Fruit fly (Drosophila melanogaster) whole organism, pupa: ENCODE results near the gene CG9701.
A peak's percentile ranks its signal among the peaks of the same experiment; 100 is the strongest.

Experiments used
- CG10348 ChIP-seq: fragments of 200-800 bp; sonication (Bioruptor generic); IDR thresholded peaks from 2 replicates; pipeline ENCODE4 v1.3.6; 2022; ENCODE audit warnings: missing biosample characterization, missing genetic modification characterization
- CG14655 ChIP-seq: fragments of 200-800 bp; sonication (Bioruptor generic); optimal IDR thresholded peaks from 3 replicates; lab custom pipeline; 2017; ENCODE audit warnings: mild to moderate bottlenecking, missing biosample characterization, missing genetic modification reagents, missing genetic modification characterization
- CG32121 ChIP-seq: fragments of 200-800 bp; sonication (Bioruptor generic); IDR thresholded peaks from 2 replicates; pipeline ENCODE4 v1.3.6; 2022; ENCODE audit warnings: missing biosample characterization, missing genetic modification characterization
- CG34367 ChIP-seq: fragments of 200-800 bp; sonication (Bioruptor generic); optimal IDR thresholded peaks from 2 replicates; lab custom pipeline; 2018; ENCODE audit warnings: missing biosample characterization, mild to moderate bottlenecking, missing genetic modification characterization
- CG8159 ChIP-seq: fragments of 200-800 bp; sonication (Bioruptor generic); optimal IDR thresholded peaks from 3 replicates; lab custom pipeline; 2018; ENCODE audit warnings: missing biosample characterization, mild to moderate bottlenecking, missing genetic modification characterization, moderate library complexity
- EcR ChIP-seq: fragments of 200-800 bp; sonication (Bioruptor generic); optimal IDR thresholded peaks from 3 replicates; lab custom pipeline; 2019; ENCODE audit warnings: missing biosample characterization, missing genetic modification characterization, mild to moderate bottlenecking, moderate library complexity, missing genetic modification reagents
- Ets98B ChIP-seq: fragments of 200-800 bp; sonication (Bioruptor generic); IDR thresholded peaks from 2 replicates; pipeline ENCODE4 v1.3.6; 2022; ENCODE audit warnings: missing biosample characterization, missing genetic modification characterization
- Pif1B ChIP-seq: fragments of 200-800 bp; sonication (Bioruptor generic); optimal IDR thresholded peaks from 3 replicates; lab custom pipeline; 2016; ENCODE audit warnings: missing biosample characterization, missing genetic modification characterization

- TF ChIP-seq CG34367 (tag; lab: Kevin White, UChicago) (no peak), EcR (no peak), Ets98B (GFP tag; lab: Robert Waterston, UW) (no peak), CG8159 (tag; lab: Kevin White, UChicago) (peak; percentile 42), CG32121 (no peak), CG14655 (GFP tag; lab: Kevin White, UChicago) (peak; percentile 39), Pif1B (no peak), CG10348 (GFP tag; lab: Robert Waterston, UW) (no peak)
Measured at dm6 chr3L:16768001-16768652, 34.8 kb downstream of the CG9701 start.
